Worm (Caenorhabditis elegans): ENCODE data around the gene T13C5.9.

The T13C5.9 gene

ce11 chrX:6219892-6220291 is 29.8 kb downstream of the T13C5.9 start (continued):
- TF ChIP-seq T07F8.4 (tag; optimal IDR thresholded peaks at IDR 0.05): peak; percentile 26
- TF ChIP-seq Y53G8AR.9 (GFP tag; conservative IDR thresholded peaks at IDR 0.05): peak; percentile 61; the same call in 1 of the 2 replicates
- TF ChIP-seq lin-54 (GFP tag; optimal IDR thresholded peaks at IDR 0.05): peak; percentile 37
- TF ChIP-seq nfyb-1 (GFP tag; IDR thresholded peaks at IDR 0.05): 0 out of 2 replicates have a peak, but pooled peaks have one; percentile 57
- no peak for TF ChIP-seq dpl-1 (GFP tag; optimal IDR thresholded peaks at IDR 0.05)
- TF ChIP-seq hsf-1 (GFP tag; IDR thresholded peaks at IDR 0.05): no peak
- no peak for TF ChIP-seq aptf-3 (GFP tag; IDR thresholded peaks at IDR 0.05)
- TF ChIP-seq F57C9.4 (tag; optimal IDR thresholded peaks at IDR 0.05): no peak
- TF ChIP-seq lir-1 (GFP tag; conservative IDR thresholded peaks at IDR 0.05): no peak
- 0 out of 2 replicates have a peak, but pooled peaks have one; percentile 13 for TF ChIP-seq ekl-4 (GFP tag; IDR thresholded peaks at IDR 0.05)
- TF ChIP-seq ztf-25 (GFP tag; IDR thresholded peaks at IDR 0.05): peak; percentile 69; the same call in 1 of the 2 replicates
- TF ChIP-seq B0336.3 (GFP tag; IDR thresholded peaks at IDR 0.05): no peak; the same call in 1 of the 2 replicates
- TF ChIP-seq ztf-3 (GFP tag; optimal IDR thresholded peaks at IDR 0.05): no peak
- no peak for TF ChIP-seq sea-2 (GFP tag; IDR thresholded peaks at IDR 0.05)
- no peak for TF ChIP-seq F37B4.10 (GFP tag; IDR thresholded peaks at IDR 0.05)
- TF ChIP-seq zim-3 (tag; optimal IDR thresholded peaks at IDR 0.05): peak; percentile 66
- TF ChIP-seq unc-130 (GFP tag; optimal IDR thresholded peaks at IDR 0.05): peak; percentile 15
- TF ChIP-seq lsl-1 (GFP tag; optimal IDR thresholded peaks at IDR 0.05): no peak
- no peak for TF ChIP-seq madf-8 (GFP tag; conservative IDR thresholded peaks at IDR 0.05)
- no peak for TF ChIP-seq ztf-6 (GFP tag; IDR thresholded peaks at IDR 0.05)
- peak; percentile 32 for TF ChIP-seq tlf-1 (GFP tag; optimal IDR thresholded peaks at IDR 0.05)
- peak; percentile 63 for TF ChIP-seq chd-7 (tag; optimal IDR thresholded peaks at IDR 0.05)
- peak; percentile 57 for TF ChIP-seq lsy-27 (tag; optimal IDR thresholded peaks at IDR 0.05; ENCODE audit: borderline replicate concordance, insufficient read depth)
- no peak for TF ChIP-seq egl-18 (GFP tag; IDR thresholded peaks at IDR 0.05)
- TF ChIP-seq pbrm-1 (GFP tag; IDR thresholded peaks at IDR 0.05): peak; percentile 85
- TF ChIP-seq let-607 (tag; optimal IDR thresholded peaks at IDR 0.05): peak in 1 of 2 experiments; percentile 33
- TF ChIP-seq somi-1 (GFP tag; optimal IDR thresholded peaks at IDR 0.05): peak; percentile 37
- 0 out of 2 replicates have a peak, but pooled peaks have one; percentile 18 for TF ChIP-seq K11D2.4 (GFP tag; IDR thresholded peaks at IDR 0.05)
- TF ChIP-seq attf-5 (GFP tag; optimal IDR thresholded peaks at IDR 0.05): peak; percentile 66
- TF ChIP-seq ztf-28 (GFP tag; IDR thresholded peaks at IDR 0.05): peak; percentile 85; the same call in 1 of the 2 replicates
- no peak for TF ChIP-seq lag-1 (GFP tag; IDR thresholded peaks at IDR 0.05)
- no peak for TF ChIP-seq tbx-9 (tag; optimal IDR thresholded peaks at IDR 0.05; ENCODE audit: borderline replicate concordance)
- TF ChIP-seq rec-8 (tag; optimal IDR thresholded peaks at IDR 0.05): peak; percentile 65 to 71
- peak; percentile 83 for TF ChIP-seq rpc-1 (optimal IDR thresholded peaks at IDR 0.05)
- TF ChIP-seq rpc-1 (tag; optimal IDR thresholded peaks at IDR 0.05): peak; percentile 86
- peak; percentile 1 for TF ChIP-seq gei-17 (GFP tag; optimal IDR thresholded peaks at IDR 0.05)
- TF ChIP-seq mcd-1 (GFP tag; IDR thresholded peaks at IDR 0.05): no peak
- TF ChIP-seq F10E7.11 (tag; optimal IDR thresholded peaks at IDR 0.05): no peak
- TF ChIP-seq unc-62 (GFP tag; optimal IDR thresholded peaks at IDR 0.05): no peak
- no peak for TF ChIP-seq xnd-1 (tag; optimal IDR thresholded peaks at IDR 0.05)
- no peak for TF ChIP-seq F55B11.4 (tag; optimal IDR thresholded peaks at IDR 0.05; ENCODE audit: borderline replicate concordance, insufficient read depth)
- TF ChIP-seq ceh-79 (tag; optimal IDR thresholded peaks at IDR 0.05): peak; percentile 20
- no peak for TF ChIP-seq Y79H2A.3 (GFP tag; conservative IDR thresholded peaks at IDR 0.05)
- TF ChIP-seq Y67H2A.10 (GFP tag; conservative IDR thresholded peaks at IDR 0.05): no peak
- TF ChIP-seq madf-6 (GFP tag; IDR thresholded peaks at IDR 0.05): no peak
- no peak for TF ChIP-seq snpc-1.3 (tag; optimal IDR thresholded peaks at IDR 0.05; ENCODE audit: insufficient read depth)
- TF ChIP-seq hlh-26 (GFP tag; conservative IDR thresholded peaks at IDR 0.05): no peak
- TF ChIP-seq hrde-1 (tag; optimal IDR thresholded peaks at IDR 0.05; ENCODE audit: borderline replicate concordance): peak; percentile 5
